Worm (Caenorhabditis elegans): ENCODE data around the gene F52E1.3.

The F52E1.3 gene

DNA sequence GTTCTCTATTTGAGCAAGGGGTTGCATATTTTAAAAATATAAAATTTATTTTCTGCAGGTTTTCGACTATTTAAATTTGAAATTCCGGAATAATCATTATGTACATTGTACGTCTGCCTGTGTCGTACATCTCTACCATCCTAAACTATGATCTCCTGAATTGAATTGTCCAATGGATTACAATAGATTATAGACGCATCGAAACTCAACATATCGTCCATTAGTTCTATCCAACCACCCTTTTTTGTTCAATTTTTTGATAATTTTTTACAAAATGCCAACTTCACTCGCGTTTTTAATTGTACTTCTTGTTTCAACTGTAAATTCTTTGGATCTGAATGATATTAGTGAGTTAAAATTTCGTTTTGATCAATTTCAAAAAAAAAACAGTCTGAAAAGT is 15.8 kb downstream of the F52E1.3 start, which contains the start of gene F52E1.2:
F52E1.2 (plus strand) TSS at position 190 of the 400 bp plus-strand sequence.
- TF ChIP-seq npax-4 (tag; optimal IDR thresholded peaks at IDR 0.05) (no peak), mec-3 (tag; optimal IDR thresholded peaks at IDR 0.05; ENCODE audit: borderline replicate concordance) (no peak), pag-3 (tag; optimal IDR thresholded peaks at IDR 0.05; ENCODE audit: borderline replicate concordance) (no peak)

- TF ChIP-seq T23F11.4 (GFP tag; optimal IDR thresholded peaks at IDR 0.05) (no peak), syd-9 (tag; optimal IDR thresholded peaks at IDR 0.05) (no peak), rnt-1 (tag; optimal IDR thresholded peaks at IDR 0.05) (no peak), mec-3 (tag; optimal IDR thresholded peaks at IDR 0.05; ENCODE audit: borderline replicate concordance) (no peak), dve-1 (tag; optimal IDR thresholded peaks at IDR 0.05) (no peak), K02D7.2 (tag; optimal IDR thresholded peaks at IDR 0.05) (no peak), ets-4 (tag; optimal IDR thresholded peaks at IDR 0.05) (no peak), elt-4 (tag; optimal IDR thresholded peaks at IDR 0.05) (no peak), ttx-3 (tag; optimal IDR thresholded peaks at IDR 0.05) (no peak), C38D4.7 (GFP tag; optimal IDR thresholded peaks at IDR 0.05) (no peak), pha-4 (tag; optimal IDR thresholded peaks at IDR 0.05) (no peak), ama-1 (optimal IDR thresholded peaks at IDR 0.05) (no peak), zip-5 (tag; optimal IDR thresholded peaks at IDR 0.05) (no peak), unc-86 (tag; optimal IDR thresholded peaks at IDR 0.05) (no peak)
Measured at ce11 chrV:8413432-8414021, 18.9 kb downstream of the F52E1.3 start, which contains the start of gene vha-18. TSS of gene vha-18 (minus strand) at chrV:8413482.

ce11 chrV:8414036-8414728 is 19.6 kb downstream of the F52E1.3 start, which contains the start of gene pos-1:
TSS of gene pos-1 (plus strand) at chrV:8414086.
- TF ChIP-seq lin-11 (tag; optimal IDR thresholded peaks at IDR 0.05) (no peak), mec-3 (tag; optimal IDR thresholded peaks at IDR 0.05; ENCODE audit: borderline replicate concordance) (no peak), K02D7.2 (tag; optimal IDR thresholded peaks at IDR 0.05) (no peak), lim-6 (tag; optimal IDR thresholded peaks at IDR 0.05) (no peak), pax-1 (tag; optimal IDR thresholded peaks at IDR 0.05) (no peak), K09A11.1 (tag; optimal IDR thresholded peaks at IDR 0.05; ENCODE audit: insufficient read depth) (no peak), fkh-6 (tag; optimal IDR thresholded peaks at IDR 0.05) (no peak), unc-55 (GFP tag; optimal IDR thresholded peaks at IDR 0.05) (no peak), nfya-1 (tag; optimal IDR thresholded peaks at IDR 0.05) (no peak), sdc-2 (tag; optimal IDR thresholded peaks at IDR 0.05) (no peak), dve-1 (tag; optimal IDR thresholded peaks at IDR 0.05) (no peak), rnt-1 (tag; optimal IDR thresholded peaks at IDR 0.05) (no peak), nhr-232 (tag; optimal IDR thresholded peaks at IDR 0.05) (no peak), pat-9 (tag; optimal IDR thresholded peaks at IDR 0.05) (no peak), eyg-1 (tag; optimal IDR thresholded peaks at IDR 0.05) (no peak)

ce11 chrV:8415113-8415530 is 20.5 kb downstream of the F52E1.3 start:
- no peak for TF ChIP-seq gmeb-2 (tag; optimal IDR thresholded peaks at IDR 0.05)

DNA sequence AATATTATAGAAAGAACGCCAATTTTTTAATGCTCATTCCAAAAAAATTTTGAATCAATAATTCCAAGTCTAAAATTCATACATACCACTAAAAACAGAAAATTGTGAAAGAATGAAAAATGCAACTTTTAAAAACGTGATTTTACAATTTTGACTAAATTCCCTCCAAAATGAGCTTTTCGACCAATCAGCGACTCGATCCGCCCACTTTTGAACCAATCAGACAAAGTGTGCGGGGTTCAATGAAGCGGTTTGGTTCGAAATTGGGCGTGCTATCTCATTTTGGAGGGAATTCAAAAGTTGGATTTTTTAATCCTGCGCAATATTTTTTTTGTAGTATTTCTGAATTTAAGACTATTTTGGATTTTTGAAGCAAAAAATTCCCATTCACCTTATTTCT is 22.7 kb downstream of the F52E1.3 start:
- peak; percentile 54 for TF ChIP-seq nfya-1 (tag; optimal IDR thresholded peaks at IDR 0.05)
- TF ChIP-seq syd-9 (tag; optimal IDR thresholded peaks at IDR 0.05): no peak
- no peak for TF ChIP-seq F13H6.1 (tag; optimal IDR thresholded peaks at IDR 0.05)
- TF ChIP-seq fkh-10 (GFP tag; optimal IDR thresholded peaks at IDR 0.05): no peak
- TF ChIP-seq tbx-7 (tag; optimal IDR thresholded peaks at IDR 0.05): no peak
